Worm (Caenorhabditis elegans): ENCODE data around the gene C18B12.4.

DNA sequence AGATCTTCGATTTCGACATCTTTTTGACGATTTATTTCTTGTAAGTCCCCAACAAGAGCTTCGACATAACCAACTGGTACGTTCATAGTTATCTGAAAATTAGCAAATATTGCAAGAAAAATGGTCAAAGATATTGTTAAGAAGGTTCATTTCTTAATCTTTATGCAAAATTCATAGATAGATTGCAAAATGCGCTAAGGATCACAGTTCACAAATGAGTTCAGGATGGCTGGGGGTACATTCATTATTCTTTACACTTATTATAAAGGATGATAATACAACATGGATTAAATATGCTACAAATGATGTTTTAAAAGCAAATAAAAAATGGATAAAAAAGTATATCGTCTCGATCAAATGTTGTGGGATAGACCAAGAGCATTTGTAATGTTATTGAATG, 16.3 kb upstream of the C18B12.4 start, which contains the start of gene H03G16.5:
- no peak for TF ChIP-seq ces-1 (GFP tag; optimal IDR thresholded peaks at IDR 0.05)
- TF ChIP-seq blmp-1 (tag; optimal IDR thresholded peaks at IDR 0.05): no peak
- TF ChIP-seq pha-4 (tag; optimal IDR thresholded peaks at IDR 0.05): no peak
- no peak for TF ChIP-seq drap-1 (GFP tag; optimal IDR thresholded peaks at IDR 0.05)
- TF ChIP-seq nhr-76 (tag; optimal IDR thresholded peaks at IDR 0.05): no peak
- TF ChIP-seq bed-3 (GFP tag; optimal IDR thresholded peaks at IDR 0.05): no peak

All from whole organism, mixed stage, embryonic.